Worm (Caenorhabditis elegans): ENCODE data around the gene F36H12.17.
"Not testable (repeated sequence)": the region's sequence is repeated elsewhere in the genome, so short reads cannot be mapped to it uniquely, and the experiment has no call there.

DNA sequence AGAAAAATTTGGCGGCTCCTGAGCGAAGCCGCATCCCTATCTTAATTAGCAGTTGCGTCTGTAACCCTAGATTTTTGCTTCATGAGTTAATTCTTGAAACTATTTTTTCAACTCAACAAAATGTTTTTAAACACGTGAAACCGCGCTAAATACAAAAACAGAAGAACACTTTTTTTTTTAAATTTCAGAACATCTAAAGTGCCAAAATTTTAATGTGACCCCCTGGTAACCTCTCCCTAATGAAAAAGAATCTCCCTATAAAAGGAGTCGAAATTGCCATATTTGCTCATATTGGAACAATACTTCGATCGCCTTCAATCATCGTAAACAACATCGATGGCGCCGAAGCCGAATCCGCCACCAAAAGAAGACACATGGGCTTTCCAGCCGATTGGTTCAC lies 59.2 kb downstream of the F36H12.17 start, which contains the start of gene nsph-4.2:
- TF ChIP-seq nhr-43 (tag; optimal IDR thresholded peaks at IDR 0.05; ENCODE audit: poor library complexity, severe bottlenecking); snpc-4 (tag; optimal IDR thresholded peaks at IDR 0.05); nhr-77 (tag; optimal IDR thresholded peaks at IDR 0.05); ztf-4 (tag; optimal IDR thresholded peaks at IDR 0.05); elt-1 (tag; optimal IDR thresholded peaks at IDR 0.05); aly-2 (tag; optimal IDR thresholded peaks at IDR 0.05); ama-1 (optimal IDR thresholded peaks at IDR 0.05); nhr-23 (tag; optimal IDR thresholded peaks at IDR 0.05); pha-4 (tag; optimal IDR thresholded peaks at IDR 0.05): not testable (repeated sequence)
